Worm (Caenorhabditis elegans) whole organism, L2 larva: Measurements from ENCODE around the gene M01B2.10.

Experiments used
- C34F6.9 ChIP-seq: fragments of 150-350 bp; optimal IDR thresholded peaks from 2 replicates; lab custom pipeline; 2014; ENCODE audit warnings: missing biosample characterization, missing genetic modification characterization
- blmp-1 ChIP-seq: sonication (generic microtip); optimal IDR thresholded peaks from 2 replicates; lab custom pipeline; 2017; ENCODE audit warnings: missing genetic modification characterization, mild to moderate bottlenecking, missing compliant biosample characterization, antibody characterized with exemption, moderate library complexity; ENCODE audit not compliant: insufficient read depth
- elt-1 ChIP-seq: fragments of 150-350 bp; optimal IDR thresholded peaks from 2 replicates; lab custom pipeline; 2014; ENCODE audit warnings: missing biosample characterization, missing genetic modification characterization
- nhr-237 ChIP-seq: fragments of 150-350 bp; optimal IDR thresholded peaks from 2 replicates; lab custom pipeline; 2014; ENCODE audit warnings: missing biosample characterization, missing genetic modification characterization
- nhr-25 ChIP-seq: fragments of 150-350 bp; sonication (generic microtip); optimal IDR thresholded peaks from 3 replicates; lab custom pipeline; 2014; ENCODE audit warnings: missing biosample characterization, missing genetic modification characterization
- snpc-4 ChIP-seq: fragments of 150-350 bp; optimal IDR thresholded peaks from 2 replicates; lab custom pipeline; 2014; ENCODE audit warnings: missing biosample characterization, missing genetic modification characterization
- unc-39 ChIP-seq: fragments of 150-350 bp; optimal IDR thresholded peaks from 2 replicates; lab custom pipeline; 2014; ENCODE audit warnings: missing biosample characterization, missing genetic modification characterization
- ztf-4 ChIP-seq: fragments of 150-350 bp; optimal IDR thresholded peaks from 2 replicates; lab custom pipeline; 2014; ENCODE audit warnings: missing biosample characterization, missing genetic modification characterization

DNA sequence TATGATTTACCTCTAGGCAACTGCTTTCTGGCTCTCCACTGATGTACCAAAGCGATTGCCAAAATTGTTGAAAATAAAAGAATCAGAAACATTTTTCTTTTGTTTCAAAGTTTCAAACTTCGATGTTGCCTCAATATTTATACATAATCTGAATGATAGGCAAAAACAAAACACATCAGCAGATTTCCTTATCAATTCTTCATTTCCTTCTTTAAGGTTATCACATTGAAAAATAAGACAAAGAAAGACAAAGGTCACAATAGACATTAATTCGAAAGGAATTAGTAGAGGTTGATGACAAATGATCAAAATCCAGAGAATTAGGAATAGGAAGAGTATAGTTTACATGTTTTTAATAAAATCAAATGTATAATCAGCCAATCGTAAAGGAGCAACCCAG, 28.8 kb upstream of the M01B2.10 start, which contains the start of gene cyp-34A2:
- TF ChIP-seq snpc-4 (no peak), nhr-25 (tag; lab: Kevin White, UChicago) (no peak), blmp-1 (no peak), nhr-237 (no peak), unc-39 (tag; lab: Kevin White, UChicago) (no peak), C34F6.9 (no peak), elt-1 (tag; lab: Kevin White, UChicago) (no peak), ztf-4 (tag; lab: Kevin White, UChicago) (no peak)
